Worm (Caenorhabditis elegans) whole organism, mixed stage, embryonic: ENCODE measurements around the gene ceh-92.

Experiments used
- drap-1 ChIP-seq: fragments of 200-800 bp; sonication (Bioruptor generic); optimal IDR thresholded peaks from 3 replicates; lab custom pipeline; 2018; ENCODE audit warnings: mild to moderate bottlenecking, missing genetic modification characterization, missing compliant biosample characterization
- elt-1 ChIP-seq: sonication (generic microtip); optimal IDR thresholded peaks from 2 replicates; lab custom pipeline; 2017; ENCODE audit warnings: missing genetic modification characterization, mild to moderate bottlenecking, missing compliant biosample characterization, antibody characterized with exemption, moderate library complexity, borderline replicate concordance; ENCODE audit not compliant: insufficient read depth
- mep-1 ChIP-seq: fragments of 150-350 bp; optimal IDR thresholded peaks from 2 replicates; lab custom pipeline; 2017; ENCODE audit warnings: missing biosample characterization, missing genetic modification reagents, missing genetic modification characterization, inconsistent platforms
- nhr-28 ChIP-seq: fragments of 150-350 bp; optimal IDR thresholded peaks from 2 replicates; lab custom pipeline; 2014; ENCODE audit warnings: missing biosample characterization, missing genetic modification characterization
- pha-4 ChIP-seq: fragments of 150-350 bp; optimal IDR thresholded peaks from 2 replicates; lab custom pipeline; 2018; ENCODE audit warnings: missing biosample characterization, missing genetic modification reagents, missing genetic modification characterization
- tbx-8 ChIP-seq: fragments of 200-800 bp; sonication (Bioruptor generic); optimal IDR thresholded peaks from 2 replicates; lab custom pipeline; 2018; ENCODE audit warnings: mild to moderate bottlenecking, missing genetic modification characterization, moderate library complexity, missing compliant biosample characterization
- zip-8 ChIP-seq: fragments of 150-350 bp; optimal IDR thresholded peaks from 2 replicates; lab custom pipeline; 2014; ENCODE audit warnings: missing biosample characterization, missing genetic modification characterization

ce11 chrIII:11607870-11608269 lies 26.5 kb downstream of the ceh-92 start, which contains the start of gene Y66D12A.1:
- TF ChIP-seq drap-1 (no peak), pha-4 (no peak), zip-8 (no peak), mep-1 (tag; lab: Kevin White, UChicago) (no peak), elt-1 (tag; lab: Kevin White, UChicago) (no peak), tbx-8 (no peak), nhr-28 (no peak)
